Worm (Caenorhabditis elegans): ENCODE results near the gene bed-1.

ce11 chrV:19087426-19087825, 37.3 kb downstream of the bed-1 start, which contains the start of gene nhr-145:
- no peak for TF ChIP-seq daf-12 (tag; optimal IDR thresholded peaks at IDR 0.05)
- TF ChIP-seq lin-15B (tag; optimal IDR thresholded peaks at IDR 0.05) = no peak
- no peak for TF ChIP-seq snpc-4 (tag; optimal IDR thresholded peaks at IDR 0.05)
- TF ChIP-seq F49E8.2 (tag; optimal IDR thresholded peaks at IDR 0.05; ENCODE audit: borderline replicate concordance) = no peak

All from whole organism, L4 larva.